Worm (Caenorhabditis elegans) whole organism, midembryonic: ENCODE data around the gene grl-18.

Experiments used
- T22C8.4 ChIP-seq: fragments of 200-800 bp; sonication (Bioruptor generic); IDR thresholded peaks from 2 replicates; pipeline ENCODE4 v1.3.6; 2022; ENCODE audit warnings: missing genetic modification characterization, missing compliant biosample characterization
- cog-1 ChIP-seq: sonication (generic microtip); optimal IDR thresholded peaks from 2 replicates; lab custom pipeline; 2016; ENCODE audit warnings: missing genetic modification characterization, missing compliant biosample characterization
- flt-1 ChIP-seq: fragments of 200-800 bp; sonication (Bioruptor generic); IDR thresholded peaks from 2 replicates; pipeline ENCODE4 v1.3.6; 2022; ENCODE audit warnings: missing genetic modification characterization, missing compliant biosample characterization
- klf-2 ChIP-seq: fragments of 200-800 bp; sonication (Bioruptor generic); conservative IDR thresholded peaks from 2 replicates; pipeline ENCODE4 v1.3.6; 2022; ENCODE audit warnings: missing genetic modification reagents, missing genetic modification characterization, missing compliant biosample characterization
- med-1 ChIP-seq: sonication (generic microtip); optimal IDR thresholded peaks from 2 replicates; lab custom pipeline; 2017; ENCODE audit warnings: missing genetic modification characterization, mild to moderate bottlenecking, missing compliant biosample characterization, antibody characterized with exemption, missing genetic modification reagents; ENCODE audit not compliant: insufficient read depth
- ref-1 ChIP-seq: fragments of 200-800 bp; sonication (Bioruptor generic); conservative IDR thresholded peaks from 2 replicates; pipeline ENCODE4 v1.3.6; 2022; ENCODE audit warnings: missing genetic modification reagents, missing genetic modification characterization, missing compliant biosample characterization
- tab-1 ChIP-seq: fragments of 200-800 bp; sonication (Bioruptor generic); IDR thresholded peaks from 2 replicates; pipeline ENCODE4 v1.3.6; 2022; ENCODE audit warnings: missing genetic modification characterization, missing compliant biosample characterization
- ztf-23 ChIP-seq: fragments of 200-800 bp; sonication (Bioruptor generic); IDR thresholded peaks from 2 replicates; pipeline ENCODE4 v1.3.6; 2022; ENCODE audit warnings: missing genetic modification reagents, missing genetic modification characterization, missing compliant biosample characterization
- ztf-29 ChIP-seq: fragments of 200-800 bp; sonication (Bioruptor generic); IDR thresholded peaks from 2 replicates; pipeline ENCODE4 v1.3.6; 2022; ENCODE audit warnings: missing genetic modification reagents, missing genetic modification characterization, missing compliant biosample characterization

The grl-18 gene

ce11 chrV:5488766-5489165, at the start of gene grl-18:
Gene grl-18, minus strand, starts transcription at chrV:5488866.
- TF ChIP-seq T22C8.4 (no peak), ztf-29 (GFP tag; lab: Robert Waterston, UW) (no peak), cog-1 (tag; lab: Kevin White, UChicago) (no peak), klf-2 (no peak), ztf-23 (GFP tag; lab: Robert Waterston, UW) (no peak), med-1 (GFP tag; lab: Kevin White, UChicago) (no peak), tab-1 (GFP tag; lab: Robert Waterston, UW) (no peak), flt-1 (GFP tag; lab: Robert Waterston, UW) (no peak), ref-1 (no peak)

ce11 chrV:5536240-5536811, 47.7 kb upstream of the grl-18 start, which contains the start of the genes cox-16 and syp-2:
Gene cox-16, minus strand, starts transcription at chrV:5536243.
Gene syp-2, plus strand, starts transcription at chrV:5536487.
- TF ChIP-seq cog-1 (tag; lab: Kevin White, UChicago) = no peak
- no peak for TF ChIP-seq flt-1 (GFP tag; lab: Robert Waterston, UW)
- TF ChIP-seq ztf-23 (GFP tag; lab: Robert Waterston, UW) = no peak
- TF ChIP-seq med-1 (GFP tag; lab: Kevin White, UChicago) = no peak
- TF ChIP-seq klf-2 = no peak
- TF ChIP-seq T22C8.4 = no peak
- TF ChIP-seq ztf-29 (GFP tag; lab: Robert Waterston, UW) = no peak
- TF ChIP-seq tab-1 (GFP tag; lab: Robert Waterston, UW) = no peak
- no peak for TF ChIP-seq ref-1

- TF ChIP-seq ztf-29 (GFP tag; lab: Robert Waterston, UW) (no peak), cog-1 (tag; lab: Kevin White, UChicago) (no peak), ztf-23 (GFP tag; lab: Robert Waterston, UW) (no peak), flt-1 (GFP tag; lab: Robert Waterston, UW) (no peak), ref-1 (no peak), klf-2 (no peak), T22C8.4 (no peak)
These were observed 47.1 kb upstream of the grl-18 start, which contains the start of gene C24G6.8 for ce11 chrV:5535774-5536173. Gene C24G6.8, minus strand, starts transcription at chrV:5535874.

- no peak for TF ChIP-seq ztf-29 (GFP tag; lab: Robert Waterston, UW)
- TF ChIP-seq T22C8.4 = no peak
These were observed 45.1 kb upstream of the grl-18 start, which contains the start of gene grl-1 for ce11 chrV:5533755-5534154. Gene grl-1, minus strand, starts transcription at chrV:5533855.

- no peak for TF ChIP-seq cog-1 (tag; lab: Kevin White, UChicago)
- no peak for TF ChIP-seq klf-2
- no peak for TF ChIP-seq ztf-23 (GFP tag; lab: Robert Waterston, UW)
- TF ChIP-seq med-1 (GFP tag; lab: Kevin White, UChicago) = no peak
- no peak for TF ChIP-seq flt-1 (GFP tag; lab: Robert Waterston, UW)
- TF ChIP-seq tab-1 (GFP tag; lab: Robert Waterston, UW) = no peak
- no peak for TF ChIP-seq ref-1
- no peak for TF ChIP-seq ztf-29 (GFP tag; lab: Robert Waterston, UW)
- TF ChIP-seq T22C8.4 = no peak
These were observed 39.0 kb upstream of the grl-18 start for ce11 chrV:5527694-5528093.

ce11 chrV:5525208-5525607, 36.5 kb upstream of the grl-18 start:
- TF ChIP-seq flt-1 (GFP tag; lab: Robert Waterston, UW) = no peak
- no peak for TF ChIP-seq tab-1 (GFP tag; lab: Robert Waterston, UW)
- TF ChIP-seq T22C8.4 = no peak
- TF ChIP-seq med-1 (GFP tag; lab: Kevin White, UChicago) = no peak
- no peak for TF ChIP-seq ref-1
- no peak for TF ChIP-seq klf-2
- no peak for TF ChIP-seq ztf-29 (GFP tag; lab: Robert Waterston, UW)
- no peak for TF ChIP-seq ztf-23 (GFP tag; lab: Robert Waterston, UW)
- no peak for TF ChIP-seq cog-1 (tag; lab: Kevin White, UChicago)

ce11 chrV:5523260-5523659, 34.6 kb upstream of the grl-18 start:
- TF ChIP-seq flt-1 (GFP tag; lab: Robert Waterston, UW) (no peak), med-1 (GFP tag; lab: Kevin White, UChicago) (no peak), ref-1 (no peak), ztf-23 (GFP tag; lab: Robert Waterston, UW) (no peak), tab-1 (GFP tag; lab: Robert Waterston, UW) (no peak), ztf-29 (GFP tag; lab: Robert Waterston, UW) (no peak), T22C8.4 (no peak), cog-1 (tag; lab: Kevin White, UChicago) (no peak), klf-2 (no peak)

- TF ChIP-seq ztf-29 (GFP tag; lab: Robert Waterston, UW) (no peak), klf-2 (no peak), ref-1 (no peak), cog-1 (tag; lab: Kevin White, UChicago) (no peak), tab-1 (GFP tag; lab: Robert Waterston, UW) (no peak), T22C8.4 (no peak), med-1 (GFP tag; lab: Kevin White, UChicago) (no peak)
These were observed 33.1 kb upstream of the grl-18 start, which contains the start of gene hir-1 for ce11 chrV:5521735-5522241. Gene hir-1, plus strand, starts transcription at chrV:5522139.

ce11 chrV:5513630-5514378, 25.1 kb upstream of the grl-18 start, which contains the start of the genes hpo-15 and mms-19:
Gene hpo-15, minus strand, starts transcription at chrV:5513830.
Gene mms-19, plus strand, starts transcription at chrV:5514348.
- TF ChIP-seq ztf-29 (GFP tag; lab: Robert Waterston, UW) (no peak), cog-1 (tag; lab: Kevin White, UChicago) (no peak), tab-1 (GFP tag; lab: Robert Waterston, UW) (no peak), ref-1 (no peak), flt-1 (GFP tag; lab: Robert Waterston, UW) (no peak), T22C8.4 (no peak), klf-2 (no peak), med-1 (GFP tag; lab: Kevin White, UChicago) (no peak), ztf-23 (GFP tag; lab: Robert Waterston, UW) (no peak)
